Worm (Caenorhabditis elegans): Measurements from ENCODE around the gene R09E10.2.

- TF ChIP-seq unc-130 (GFP tag; optimal IDR thresholded peaks at IDR 0.05) (no peak), cebp-2 (GFP tag; IDR thresholded peaks at IDR 0.05) (no peak), hmg-20 (GFP tag; IDR thresholded peaks at IDR 0.05) (no peak), tlf-1 (GFP tag; optimal IDR thresholded peaks at IDR 0.05) (no peak), ceh-100 (GFP tag; IDR thresholded peaks at IDR 0.05) (no peak), lin-54 (GFP tag; optimal IDR thresholded peaks at IDR 0.05) (no peak), hmg-1.2 (GFP tag; IDR thresholded peaks at IDR 0.05) (no peak), F49E8.2 (tag; optimal IDR thresholded peaks at IDR 0.05; ENCODE audit: insufficient read depth) (no peak), F33H1.4 (GFP tag; IDR thresholded peaks at IDR 0.05) (no peak), attf-5 (GFP tag; optimal IDR thresholded peaks at IDR 0.05) (no peak)
Observed at ce11 chrIV:10294030-10294429, 24.1 kb downstream of the R09E10.2 start, which contains the start of gene R09E10.6.

All from whole organism, young adult.